Worm (Caenorhabditis elegans): Measurements from ENCODE around the gene ain-1.

The ain-1 gene

DNA sequence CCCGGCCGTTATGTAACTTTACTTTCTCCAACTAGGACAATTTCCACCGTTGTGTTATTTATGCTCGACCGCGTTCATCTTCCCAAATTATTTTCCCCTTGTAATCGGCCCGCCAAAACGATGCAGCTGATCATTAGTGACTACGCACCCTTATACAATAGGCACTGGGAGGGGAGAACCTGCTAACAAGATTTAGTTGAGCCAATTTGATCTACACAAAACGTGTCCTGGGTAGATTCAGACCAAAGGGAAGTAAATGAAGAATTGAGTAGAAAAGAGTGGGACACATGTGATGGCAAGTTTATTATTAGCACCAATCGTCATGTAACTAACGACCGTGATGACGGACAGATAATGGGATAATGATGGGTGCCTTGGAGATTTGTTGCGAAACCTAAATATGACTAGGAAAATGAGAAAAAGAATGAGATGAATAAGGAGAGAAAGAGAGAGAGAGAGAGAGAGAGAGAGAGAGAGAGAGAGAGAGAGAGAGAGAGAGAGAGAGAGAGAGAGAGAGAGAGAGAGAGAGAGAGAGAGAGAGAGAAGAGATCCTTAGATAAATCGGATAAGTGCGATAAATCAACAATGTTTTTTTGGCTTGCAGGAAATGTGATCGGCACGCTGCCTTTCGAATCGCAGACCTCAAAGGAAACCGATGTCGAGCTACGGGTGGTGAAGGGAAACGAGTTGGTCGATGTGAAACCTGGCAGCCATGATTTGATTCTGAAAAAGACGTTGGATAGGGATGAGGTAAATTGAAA is 17.5 kb upstream of the ain-1 start:
- TF ChIP-seq nhr-47 (tag; optimal IDR thresholded peaks at IDR 0.05) (no peak), rnt-1 (tag; optimal IDR thresholded peaks at IDR 0.05) (no peak), fkh-10 (GFP tag; optimal IDR thresholded peaks at IDR 0.05) (no peak), lin-14 (GFP tag; optimal IDR thresholded peaks at IDR 0.05) (peak; percentile 38), pax-3 (tag; optimal IDR thresholded peaks at IDR 0.05) (no peak), zag-1 (tag; optimal IDR thresholded peaks at IDR 0.05) (no peak), aly-2 (tag; optimal IDR thresholded peaks at IDR 0.05) (no peak), pag-3 (tag; optimal IDR thresholded peaks at IDR 0.05; ENCODE audit: borderline replicate concordance, insufficient read depth) (no peak), ceh-8 (GFP tag; optimal IDR thresholded peaks at IDR 0.05) (peak; percentile 59), dsc-1 (tag; optimal IDR thresholded peaks at IDR 0.05) (peak; percentile 37), fkh-8 (tag; optimal IDR thresholded peaks at IDR 0.05) (peak; percentile 2), xbp-1 (tag; optimal IDR thresholded peaks at IDR 0.05) (no peak), snu-23 (GFP tag; optimal IDR thresholded peaks at IDR 0.05) (no peak), elt-3 (tag; optimal IDR thresholded peaks at IDR 0.05) (no peak)

ce11 chrX:16596972-16597371 is 16.3 kb upstream of the ain-1 start:
- TF ChIP-seq zip-4 (GFP tag; optimal IDR thresholded peaks at IDR 0.05) (no peak), pag-3 (tag; optimal IDR thresholded peaks at IDR 0.05; ENCODE audit: borderline replicate concordance, insufficient read depth) (no peak), Y116A8C.19 (tag; optimal IDR thresholded peaks at IDR 0.05; ENCODE audit: borderline replicate concordance) (no peak), ztf-11 (tag; optimal IDR thresholded peaks at IDR 0.05) (no peak), irx-1 (tag; optimal IDR thresholded peaks at IDR 0.05) (no peak), nhr-20 (tag; optimal IDR thresholded peaks at IDR 0.05) (no peak), unc-130 (tag; optimal IDR thresholded peaks at IDR 0.05) (no peak), lsy-2 (tag; optimal IDR thresholded peaks at IDR 0.05) (no peak), fkh-10 (GFP tag; optimal IDR thresholded peaks at IDR 0.05) (no peak), dsc-1 (tag; optimal IDR thresholded peaks at IDR 0.05) (no peak), C34B4.2 (tag; optimal IDR thresholded peaks at IDR 0.05) (no peak), mef-2 (tag; optimal IDR thresholded peaks at IDR 0.05) (no peak), mdl-1 (tag; optimal IDR thresholded peaks at IDR 0.05) (no peak), fkh-8 (tag; optimal IDR thresholded peaks at IDR 0.05) (no peak), ceh-63 (GFP tag; optimal IDR thresholded peaks at IDR 0.05) (no peak), mab-9 (GFP tag; IDR thresholded peaks at IDR 0.05) (no peak), pqm-1 (tag; optimal IDR thresholded peaks at IDR 0.05) (no peak), nhr-12 (tag; optimal IDR thresholded peaks at IDR 0.05) (no peak)

ce11 chrX:16597791-16598190 is 15.5 kb upstream of the ain-1 start:
- TF ChIP-seq pqm-1 (tag; optimal IDR thresholded peaks at IDR 0.05), result no peak
- TF ChIP-seq hlh-4 (tag; optimal IDR thresholded peaks at IDR 0.05), result no peak
- TF ChIP-seq skn-1 (tag; optimal IDR thresholded peaks at IDR 0.05), result no peak
- no peak for TF ChIP-seq zip-4 (GFP tag; optimal IDR thresholded peaks at IDR 0.05)
- TF ChIP-seq ces-1 (GFP tag; optimal IDR thresholded peaks at IDR 0.05), result no peak
- no peak for TF ChIP-seq fkh-8 (tag; optimal IDR thresholded peaks at IDR 0.05)
- TF ChIP-seq tbx-2 (tag; optimal IDR thresholded peaks at IDR 0.05), result no peak
- no peak for TF ChIP-seq nhr-90 (tag; optimal IDR thresholded peaks at IDR 0.05; ENCODE audit: poor library complexity)

ce11 chrX:16602457-16602856 is 10.8 kb upstream of the ain-1 start, which contains the start of gene F59C12.4:
TSS of gene F59C12.4 (minus strand) at chrX:16602622.
- TF ChIP-seq efl-1 (optimal IDR thresholded peaks at IDR 0.05), result no peak
- peak in 1 of 2 experiments; percentile 57 for TF ChIP-seq efl-1 (GFP tag; optimal IDR thresholded peaks at IDR 0.05 in 1 of 2)
- TF ChIP-seq rnt-1 (tag; optimal IDR thresholded peaks at IDR 0.05), result no peak
- peak; percentile 1 for TF ChIP-seq nhr-71 (tag; optimal IDR thresholded peaks at IDR 0.05)
- TF ChIP-seq isw-1 (GFP tag; IDR thresholded peaks at IDR 0.05), result no peak
- peak; percentile 9 for TF ChIP-seq lin-14 (GFP tag; optimal IDR thresholded peaks at IDR 0.05)
- no peak for TF ChIP-seq mep-1 (tag; optimal IDR thresholded peaks at IDR 0.05)

Data from whole organism, L1 larva.